Worm (Caenorhabditis elegans) whole organism, L1 larva: Measurements from ENCODE around the gene str-156.

ENCODE experiments used
- C34B4.2 ChIP-seq: sonication (generic microtip); optimal IDR thresholded peaks from 2 replicates; lab custom pipeline; 2017; ENCODE audit warnings: mild to moderate bottlenecking, missing genetic modification characterization, missing compliant biosample characterization
- F16B12.6 ChIP-seq: fragments of 150-350 bp; optimal IDR thresholded peaks from 2 replicates; lab custom pipeline; 2014; ENCODE audit warnings: missing biosample characterization, missing genetic modification characterization
- aha-1 ChIP-seq: fragments of 150-350 bp; optimal IDR thresholded peaks from 2 replicates; lab custom pipeline; 2014; ENCODE audit warnings: missing biosample characterization, missing genetic modification characterization
- aly-2 ChIP-seq: fragments of 150-350 bp; optimal IDR thresholded peaks from 2 replicates; lab custom pipeline; 2014; ENCODE audit warnings: missing biosample characterization, missing genetic modification characterization
- ceh-63 ChIP-seq: fragments of 200-800 bp; sonication (Bioruptor generic); optimal IDR thresholded peaks from 2 replicates; lab custom pipeline; 2018; ENCODE audit warnings: mild to moderate bottlenecking, missing genetic modification characterization, missing compliant biosample characterization
- ceh-82 ChIP-seq, 3 experiments: fragments of 150-350 bp in 1 of 3; sonication (generic microtip) in 2 of 3; optimal IDR thresholded peaks; 2 replicates each; lab custom pipeline; 2014 to 2017; ENCODE audit warnings: missing biosample characterization in 3 of 3, missing genetic modification characterization in 3 of 3
- ceh-88 ChIP-seq: fragments of 200-800 bp; sonication (Bioruptor generic); IDR thresholded peaks from 2 replicates; pipeline ENCODE4 v1.3.6; 2022; ENCODE audit warnings: missing genetic modification characterization, missing compliant biosample characterization
- ceh-90 ChIP-seq: sonication (generic microtip); optimal IDR thresholded peaks from 2 replicates; lab custom pipeline; 2016; ENCODE audit warnings: missing genetic modification characterization, missing compliant biosample characterization
- dsc-1 ChIP-seq: sonication (generic microtip); optimal IDR thresholded peaks from 2 replicates; lab custom pipeline; 2016; ENCODE audit warnings: mild to moderate bottlenecking, missing genetic modification characterization, missing compliant biosample characterization
- egl-13 ChIP-seq: sonication (generic microtip); optimal IDR thresholded peaks from 2 replicates; lab custom pipeline; 2016; ENCODE audit warnings: missing genotype, missing genetic modification reagents, missing genetic modification characterization, missing compliant biosample characterization
- fos-1 ChIP-seq: fragments of 150-350 bp; optimal IDR thresholded peaks from 2 replicates; lab custom pipeline; 2014; ENCODE audit warnings: missing biosample characterization, missing genetic modification characterization
- grh-1 ChIP-seq: fragments of 200-800 bp; sonication (Bioruptor generic); IDR thresholded peaks from 2 replicates; pipeline ENCODE4 v1.3.6; 2022; ENCODE audit warnings: missing genetic modification reagents, missing genetic modification characterization, missing compliant biosample characterization
- hlh-17 ChIP-seq: fragments of 200-800 bp; sonication (Bioruptor generic); optimal IDR thresholded peaks from 2 replicates; lab custom pipeline; 2018; ENCODE audit warnings: missing genetic modification characterization, mild to moderate bottlenecking, missing compliant biosample characterization, moderate library complexity, borderline replicate concordance
- hlh-4 ChIP-seq: sonication (generic microtip); optimal IDR thresholded peaks from 2 replicates; lab custom pipeline; 2016; ENCODE audit warnings: mild to moderate bottlenecking, missing genetic modification characterization, missing compliant biosample characterization
- hpl-2 ChIP-seq: fragments of 150-350 bp; optimal IDR thresholded peaks from 2 replicates; lab custom pipeline; 2014; ENCODE audit warnings: missing biosample characterization, missing genetic modification reagents, missing genetic modification characterization
- irx-1 ChIP-seq: sonication (generic microtip); optimal IDR thresholded peaks from 2 replicates; lab custom pipeline; 2016; ENCODE audit warnings: missing genetic modification characterization, missing compliant biosample characterization
- isw-1 ChIP-seq: fragments of 200-800 bp; sonication (Bioruptor generic); IDR thresholded peaks from 2 replicates; pipeline ENCODE4 v1.3.6; 2022; ENCODE audit warnings: missing genetic modification characterization, missing compliant biosample characterization
- jun-1 ChIP-seq: fragments of 150-350 bp; optimal IDR thresholded peaks from 2 replicates; lab custom pipeline; 2014; ENCODE audit warnings: missing biosample characterization, missing genetic modification reagents, missing genetic modification characterization
- lin-13 ChIP-seq: fragments of 150-350 bp; optimal IDR thresholded peaks from 2 replicates; lab custom pipeline; 2014; ENCODE audit warnings: missing biosample characterization, missing genetic modification reagents, missing genetic modification characterization
- lin-15B ChIP-seq: fragments of 150-350 bp; sonication (generic microtip); optimal IDR thresholded peaks from 3 replicates; lab custom pipeline; 2014; ENCODE audit warnings: missing biosample characterization, missing genetic modification characterization
- lin-35 ChIP-seq, 2 experiments: fragments of 150-350 bp; optimal IDR thresholded peaks; 2 replicates each; lab custom pipeline; 2014; ENCODE audit warnings: missing biosample characterization in 2 of 2, missing genetic modification characterization in 2 of 2, missing genetic modification reagents in 2 of 2
- lin-39 ChIP-seq: fragments of 150-350 bp; optimal IDR thresholded peaks from 2 replicates; lab custom pipeline; 2014; ENCODE audit warnings: missing biosample characterization, missing genetic modification reagents, missing genetic modification characterization
- lir-3 ChIP-seq: sonication (generic microtip); optimal IDR thresholded peaks from 2 replicates; lab custom pipeline; 2016; ENCODE audit warnings: mild to moderate bottlenecking, missing genetic modification characterization, moderate library complexity, missing compliant biosample characterization; ENCODE audit not compliant: poor library complexity
- lsy-2 ChIP-seq, 2 experiments: fragments of 150-350 bp; optimal IDR thresholded peaks; 2 replicates each; lab custom pipeline; 2014; ENCODE audit warnings: missing biosample characterization in 2 of 2, missing genetic modification characterization in 2 of 2
- mef-2 ChIP-seq: fragments of 150-350 bp; optimal IDR thresholded peaks from 2 replicates; lab custom pipeline; 2014; ENCODE audit warnings: missing biosample characterization, missing genetic modification characterization
- nhr-19 ChIP-seq: fragments of 200-800 bp; sonication (Bioruptor generic); conservative IDR thresholded peaks from 2 replicates; pipeline ENCODE4 v1.3.6; 2022; ENCODE audit warnings: missing genetic modification characterization, missing compliant biosample characterization
- nhr-76 ChIP-seq: sonication (generic microtip); optimal IDR thresholded peaks from 2 replicates; lab custom pipeline; 2017; ENCODE audit warnings: missing biosample characterization, missing genetic modification characterization
- nhr-77 ChIP-seq: fragments of 150-350 bp; optimal IDR thresholded peaks from 2 replicates; lab custom pipeline; 2014; ENCODE audit warnings: missing biosample characterization, missing genetic modification characterization
- nhr-90 ChIP-seq: sonication (generic microtip); optimal IDR thresholded peaks from 2 replicates; lab custom pipeline; 2016; ENCODE audit warnings: mild to moderate bottlenecking, missing genetic modification characterization, missing compliant biosample characterization; ENCODE audit not compliant: poor library complexity
- pag-3 ChIP-seq: sonication (generic microtip); optimal IDR thresholded peaks from 2 replicates; lab custom pipeline; 2017; ENCODE audit warnings: missing genetic modification characterization, mild to moderate bottlenecking, missing compliant biosample characterization, antibody characterized with exemption, borderline replicate concordance; ENCODE audit not compliant: insufficient read depth
- pax-3 ChIP-seq: fragments of 200-800 bp; sonication (Bioruptor generic); optimal IDR thresholded peaks from 2 replicates; lab custom pipeline; 2018; ENCODE audit warnings: mild to moderate bottlenecking, missing genetic modification characterization, moderate library complexity, missing compliant biosample characterization
- pqm-1 ChIP-seq: sonication (generic microtip); optimal IDR thresholded peaks from 3 replicates; lab custom pipeline; 2017; ENCODE audit warnings: missing biosample characterization, missing genetic modification characterization
- rnt-1 ChIP-seq: sonication (generic microtip); optimal IDR thresholded peaks from 2 replicates; lab custom pipeline; 2016; ENCODE audit warnings: mild to moderate bottlenecking, missing genetic modification characterization, moderate library complexity, missing compliant biosample characterization
- snpc-4 ChIP-seq: fragments of 150-350 bp; optimal IDR thresholded peaks from 2 replicates; lab custom pipeline; 2014; ENCODE audit warnings: missing biosample characterization, missing genetic modification characterization
- snu-23 ChIP-seq: sonication (generic microtip); optimal IDR thresholded peaks from 2 replicates; lab custom pipeline; 2016; ENCODE audit warnings: missing genetic modification characterization, missing compliant biosample characterization
- sptf-1 ChIP-seq: fragments of 150-350 bp; optimal IDR thresholded peaks from 2 replicates; lab custom pipeline; 2014; ENCODE audit warnings: missing biosample characterization, missing genetic modification characterization
- tlp-1 ChIP-seq: fragments of 150-350 bp; optimal IDR thresholded peaks from 2 replicates; lab custom pipeline; 2014; ENCODE audit warnings: missing biosample characterization, missing genetic modification characterization
- ztf-11 ChIP-seq, 2 experiments: sonication (generic microtip); optimal IDR thresholded peaks; 2 replicates each; lab custom pipeline; 2016 to 2017; ENCODE audit warnings: missing genetic modification characterization in 2 of 2, missing biosample characterization in 1 of 2, missing compliant biosample characterization in 1 of 2

Gene str-156

ce11 chrIV:4913090-4913489 is at the start of gene str-156:
TSS of gene str-156 (plus strand) at chrIV:4913390.
- TF ChIP-seq lin-15B (tag; lab: Kevin White, UChicago): no peak
- TF ChIP-seq, all 84 proteins: peak for 0

- TF ChIP-seq lin-13 (GFP tag; lab: Kevin White, UChicago) (no peak), irx-1 (no peak), snu-23 (GFP tag; lab: Kevin White, UChicago) (no peak), ztf-11 (tag; optimal IDR thresholded peaks at IDR 0.05; lab: Kevin White, UChicago) (no peak), hpl-2 (GFP tag; lab: Kevin White, UChicago) (no peak), fos-1 (tag; lab: Kevin White, UChicago) (no peak), hlh-17 (GFP tag; lab: Kevin White, UChicago) (no peak), ceh-82 (tag; optimal IDR thresholded peaks at IDR 0.05; lab: Kevin White, UChicago) (no peak), pag-3 (no peak), nhr-19 (no peak), rnt-1 (no peak), lin-39 (no peak), ceh-90 (tag; lab: Kevin White, UChicago) (no peak), isw-1 (GFP tag; lab: Robert Waterston, UW) (no peak), aly-2 (tag; lab: Kevin White, UChicago) (no peak), tlp-1 (no peak), pax-3 (tag; lab: Kevin White, UChicago) (no peak)
These were observed 48.7 kb upstream of the str-156 start for ce11 chrIV:4864524-4864923.

ce11 chrIV:4866599-4866998 is 46.6 kb upstream of the str-156 start:
- no peak for TF ChIP-seq ceh-88 (GFP tag; lab: Robert Waterston, UW)
- TF ChIP-seq fos-1 (tag; lab: Kevin White, UChicago): no peak
- TF ChIP-seq sptf-1 (tag; lab: Kevin White, UChicago): no peak
- TF ChIP-seq jun-1: no peak
- TF ChIP-seq, all 84 proteins: peak for 0

- TF ChIP-seq nhr-76 (tag; lab: Kevin White, UChicago) (no peak), ztf-11 (tag; optimal IDR thresholded peaks at IDR 0.05; lab: Kevin White, UChicago) (no peak), C34B4.2 (tag; lab: Kevin White, UChicago) (no peak), nhr-90 (tag; lab: Kevin White, UChicago) (no peak), hlh-4 (tag; lab: Kevin White, UChicago) (no peak), hpl-2 (GFP tag; lab: Kevin White, UChicago) (no peak), snu-23 (GFP tag; lab: Kevin White, UChicago) (no peak), grh-1 (GFP tag; lab: Robert Waterston, UW) (no peak), pqm-1 (tag; lab: Kevin White, UChicago) (no peak), tlp-1 (no peak), ceh-63 (no peak), aha-1 (no peak), sptf-1 (tag; lab: Kevin White, UChicago) (no peak), lir-3 (tag; lab: Kevin White, UChicago) (no peak), lin-35 (GFP tag; optimal IDR thresholded peaks at IDR 0.05; lab: Kevin White, UChicago) (no peak), nhr-77 (tag; lab: Kevin White, UChicago) (no peak), egl-13 (no peak), snpc-4 (tag; lab: Kevin White, UChicago) (no peak), F16B12.6 (tag; lab: Kevin White, UChicago) (no peak)
- TF ChIP-seq, all 84 proteins: peak for 0
These were observed 45.6 kb upstream of the str-156 start, which contains the start of gene str-172 for ce11 chrIV:4867610-4868009. TSS of gene str-172 (minus strand) at chrIV:4867710.

ce11 chrIV:4870546-4870945 is 42.6 kb upstream of the str-156 start, which contains the start of gene str-175:
TSS of gene str-175 (minus strand) at chrIV:4870646.
- no peak for TF ChIP-seq mef-2 (tag; lab: Kevin White, UChicago)
- TF ChIP-seq ceh-82 (tag; optimal IDR thresholded peaks at IDR 0.05; lab: Kevin White, UChicago): no peak
- no peak for TF ChIP-seq lsy-2 (tag; optimal IDR thresholded peaks at IDR 0.05; lab: Kevin White, UChicago)
- TF ChIP-seq nhr-90 (tag; lab: Kevin White, UChicago): no peak
- TF ChIP-seq dsc-1: no peak
- TF ChIP-seq sptf-1 (tag; lab: Kevin White, UChicago): no peak
